Fruit fly (Drosophila melanogaster) ovary, adult (tissue): Measurements from ENCODE around the gene Bet1.

Experiments used
- CG17801 ChIP-seq: fragments of 200-800 bp; optimal IDR thresholded peaks from 2 replicates; lab custom pipeline; 2019; ENCODE audit warnings: missing biosample characterization, mild to moderate bottlenecking, missing genetic modification characterization, moderate library complexity; ENCODE audit not compliant: partially characterized antibody

Bet1 gene

DNA sequence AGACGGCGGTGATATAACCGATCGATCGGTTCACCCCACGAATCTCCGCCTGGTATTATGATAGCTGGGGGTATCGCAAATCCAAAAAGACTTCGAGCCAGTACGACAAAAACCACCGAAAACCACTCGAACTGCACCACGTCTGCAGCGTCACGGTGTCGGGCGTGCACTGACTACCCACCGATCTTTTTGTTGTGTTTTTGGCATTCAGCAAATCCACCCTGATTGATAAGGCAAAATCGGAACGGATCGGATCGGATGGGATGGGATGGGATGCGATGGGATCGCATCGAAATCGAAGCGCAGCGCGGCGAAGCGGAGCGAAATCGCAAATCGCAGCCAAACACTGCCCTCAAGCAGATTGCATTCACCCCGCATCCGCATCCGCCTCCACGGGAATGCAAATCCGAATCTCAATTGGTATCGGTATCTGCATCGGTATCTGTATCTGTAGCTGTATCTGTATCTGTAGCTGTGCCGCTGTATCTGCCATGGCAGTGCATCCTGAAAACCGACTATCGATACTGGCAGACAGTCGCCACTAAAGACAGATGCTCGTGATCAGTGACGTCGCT is 27.3 kb downstream of the Bet1 start:
- TF ChIP-seq CG17801 (GFP tag; lab: Kevin White, UChicago) = no peak

DNA sequence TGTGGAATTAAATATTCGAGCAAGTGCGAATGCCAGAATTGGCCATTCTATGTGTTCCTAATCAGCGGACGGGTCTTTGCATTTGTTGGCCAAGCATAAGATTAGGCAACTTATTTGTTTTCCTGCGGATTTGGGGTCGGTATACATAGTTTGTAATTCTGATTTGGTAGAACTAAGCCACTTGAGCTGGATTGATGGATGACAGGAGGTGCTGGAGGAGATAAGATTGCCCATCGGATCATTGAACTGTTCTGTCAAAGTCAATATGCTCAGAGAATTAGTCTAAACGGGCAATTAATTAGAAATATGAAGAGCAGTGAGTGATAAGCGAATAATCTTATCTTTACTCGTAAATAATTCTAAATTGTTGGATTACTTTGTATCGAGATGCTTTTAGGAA is 28.2 kb downstream of the Bet1 start:
- TF ChIP-seq CG17801 (GFP tag; lab: Kevin White, UChicago) = no peak

DNA sequence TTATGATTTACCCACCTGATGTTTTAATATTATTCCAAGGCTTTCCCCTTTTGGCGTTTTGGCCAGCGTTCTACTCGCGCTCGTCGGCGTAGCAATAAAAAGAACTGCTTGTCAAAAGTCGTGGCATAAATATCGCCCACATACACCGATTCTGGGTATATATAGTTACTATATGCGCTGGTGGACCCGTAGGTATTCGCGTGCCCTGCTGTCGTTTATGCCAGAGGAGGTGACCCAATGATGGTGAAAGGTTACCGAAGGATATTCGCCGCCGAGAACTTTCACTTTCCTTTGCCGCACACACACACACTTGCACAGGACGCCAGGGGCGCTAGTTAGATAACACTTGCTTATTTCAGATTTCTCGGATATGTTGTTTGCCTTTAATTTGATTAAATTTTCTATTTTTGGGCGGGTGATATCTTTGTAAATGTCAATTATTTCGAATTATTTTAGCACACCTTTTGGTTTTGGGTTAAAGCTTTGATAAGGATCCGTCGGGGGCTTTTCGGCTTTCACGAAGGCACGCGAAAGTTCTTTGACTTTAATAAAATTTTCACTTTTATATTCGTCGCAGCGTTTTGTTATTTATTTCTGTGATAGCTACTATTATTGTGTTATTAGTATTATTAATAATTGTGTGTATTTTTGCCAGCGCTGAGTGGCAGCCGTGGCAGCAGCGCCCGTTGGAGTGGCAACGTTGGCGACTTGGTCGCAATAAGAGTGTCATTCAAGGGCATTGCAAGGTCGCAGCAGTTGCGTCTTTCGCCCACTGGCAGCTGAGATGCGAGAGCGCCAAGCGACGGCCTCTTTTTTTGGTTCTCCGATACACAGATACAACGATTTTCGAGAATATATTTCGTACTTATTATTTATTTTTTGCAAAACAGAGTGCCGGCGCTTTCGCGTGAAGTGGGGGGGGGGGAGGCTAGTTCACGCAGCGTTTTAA is 30.5 kb downstream of the Bet1 start:
- no peak for TF ChIP-seq CG17801 (GFP tag; lab: Kevin White, UChicago)

DNA sequence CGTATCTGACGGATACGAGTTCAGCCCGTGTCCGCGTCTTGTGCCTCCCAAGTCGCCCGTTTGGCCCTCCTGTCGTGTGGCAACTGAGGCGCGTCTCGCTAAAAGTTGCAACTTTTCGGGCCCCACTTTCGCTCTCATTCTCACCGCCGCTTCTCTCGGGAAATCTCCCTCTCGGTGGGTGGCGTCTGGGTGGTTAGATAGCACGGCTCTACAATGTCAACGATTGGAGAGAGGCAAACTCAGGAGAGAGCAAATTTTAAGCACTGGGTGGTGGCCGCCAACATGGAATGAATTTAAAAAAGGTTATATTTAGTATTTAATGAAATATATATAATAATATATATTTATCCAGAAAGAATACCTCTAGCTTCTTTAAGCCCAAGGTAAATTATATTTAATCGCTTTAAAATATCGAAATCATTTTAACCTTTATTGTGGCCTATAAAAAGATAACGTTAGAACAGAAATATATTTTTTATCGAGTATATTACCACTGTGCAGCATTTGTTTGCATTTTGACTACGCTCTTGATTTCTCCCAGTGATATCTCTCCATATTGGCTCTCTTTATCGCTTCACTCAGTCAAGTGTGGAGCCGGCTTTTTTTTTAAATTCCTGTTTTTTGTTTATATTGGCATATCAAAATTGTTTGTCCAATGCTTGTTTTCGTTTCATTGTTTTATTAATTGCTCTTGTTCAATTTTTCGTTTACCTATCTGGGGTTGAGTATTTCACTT is 31.4 kb downstream of the Bet1 start, which contains the start of gene Gbs-76A:
Gbs-76A (minus strand) TSS at position 327 of the 736 bp plus-strand sequence.
- peak; percentile 50 for TF ChIP-seq CG17801 (GFP tag; lab: Kevin White, UChicago)

DNA sequence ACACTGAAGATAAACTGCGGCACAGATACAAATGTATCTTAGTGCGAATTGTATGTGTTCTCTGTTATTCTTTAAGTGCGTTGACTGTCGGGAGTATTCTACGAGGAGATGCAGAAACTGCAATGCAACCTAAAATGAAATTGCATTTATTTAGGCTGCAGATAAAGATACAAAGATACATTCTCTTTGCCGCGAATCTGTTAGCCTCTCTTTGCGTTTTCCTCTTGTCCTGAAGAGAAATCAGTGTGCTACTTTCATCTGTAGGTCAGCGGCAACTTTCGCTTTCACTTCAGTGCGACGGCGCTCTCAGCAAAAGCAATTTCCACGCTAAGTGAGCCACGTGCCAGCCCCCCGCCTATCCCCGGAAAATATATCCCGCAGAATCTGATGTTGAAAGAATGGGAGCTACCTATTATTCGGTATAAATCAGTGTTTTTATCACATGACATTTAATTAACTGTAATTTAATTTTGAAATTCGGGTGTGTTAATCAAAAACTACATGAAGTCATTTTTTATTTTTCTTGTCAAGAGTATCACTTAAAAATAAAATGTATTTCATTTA is 32.1 kb downstream of the Bet1 start:
- no peak for TF ChIP-seq CG17801 (GFP tag; lab: Kevin White, UChicago)

DNA sequence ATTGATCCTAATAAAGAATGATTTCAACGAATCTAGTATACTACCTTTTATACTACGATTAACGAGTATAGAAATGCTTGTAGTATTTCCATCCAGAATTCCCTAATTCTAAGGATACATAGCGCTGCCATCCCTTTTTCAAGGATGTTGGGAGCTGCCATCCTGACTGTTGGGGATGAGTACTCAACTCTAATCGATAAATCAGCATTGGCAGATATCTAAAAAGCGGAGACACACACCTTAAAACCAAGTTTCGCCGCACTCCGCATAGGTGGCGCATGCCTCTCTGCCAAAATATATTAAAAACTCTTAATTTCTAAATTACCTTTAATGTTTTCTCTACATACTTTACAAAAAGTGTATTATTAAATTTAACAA is 33.0 kb downstream of the Bet1 start, which contains the start of gene fal:
fal (plus strand) TSS at position 330 of the 378 bp plus-strand sequence.
- no peak for TF ChIP-seq CG17801 (GFP tag; lab: Kevin White, UChicago)

DNA sequence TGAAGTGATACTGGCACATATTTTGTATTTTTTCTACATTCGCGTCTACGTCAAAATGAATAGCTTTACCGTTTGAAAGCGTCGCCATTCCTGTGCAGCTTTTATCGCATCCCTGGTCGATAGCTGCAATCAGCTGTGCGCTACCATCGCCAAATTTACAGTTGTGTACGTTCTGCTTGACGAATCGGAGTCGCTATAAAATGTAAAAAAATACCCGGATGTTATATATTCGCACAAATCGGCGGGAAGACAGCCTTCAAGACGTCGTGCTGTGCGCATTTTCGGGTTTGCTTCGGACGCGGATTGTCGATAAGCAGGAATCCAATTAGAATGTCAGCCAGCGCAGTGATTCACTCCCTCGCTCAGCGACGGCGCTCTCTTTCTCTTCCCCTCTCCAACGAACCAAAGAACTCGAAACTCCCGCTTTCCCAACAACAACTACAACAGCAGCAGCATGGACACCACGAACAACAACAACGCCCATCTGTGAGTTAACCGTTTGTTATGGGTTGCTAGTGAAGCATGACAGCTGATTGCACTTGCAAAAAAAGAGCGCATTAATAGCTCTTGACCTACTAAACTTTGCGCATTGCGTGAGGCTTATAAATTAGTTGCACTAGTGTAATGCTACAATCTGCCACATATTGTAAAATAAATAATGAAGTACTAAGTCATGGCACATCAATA is 33.6 kb downstream of the Bet1 start:
- peak; percentile 58 for TF ChIP-seq CG17801 (GFP tag; lab: Kevin White, UChicago)
